Worm (Caenorhabditis elegans) whole organism, midembryonic: Measurements from ENCODE around the gene abch-1.

ENCODE experiments used
- T22C8.4 ChIP-seq: fragments of 200-800 bp; sonication (Bioruptor generic); IDR thresholded peaks from 2 replicates; pipeline ENCODE4 v1.3.6; 2022; ENCODE audit warnings: missing genetic modification characterization, missing compliant biosample characterization
- cog-1 ChIP-seq: sonication (generic microtip); optimal IDR thresholded peaks from 2 replicates; lab custom pipeline; 2016; ENCODE audit warnings: missing genetic modification characterization, missing compliant biosample characterization
- flt-1 ChIP-seq: fragments of 200-800 bp; sonication (Bioruptor generic); IDR thresholded peaks from 2 replicates; pipeline ENCODE4 v1.3.6; 2022; ENCODE audit warnings: missing genetic modification characterization, missing compliant biosample characterization
- klf-2 ChIP-seq: fragments of 200-800 bp; sonication (Bioruptor generic); conservative IDR thresholded peaks from 2 replicates; pipeline ENCODE4 v1.3.6; 2022; ENCODE audit warnings: missing genetic modification reagents, missing genetic modification characterization, missing compliant biosample characterization
- med-1 ChIP-seq: sonication (generic microtip); optimal IDR thresholded peaks from 2 replicates; lab custom pipeline; 2017; ENCODE audit warnings: missing genetic modification characterization, mild to moderate bottlenecking, missing compliant biosample characterization, antibody characterized with exemption, missing genetic modification reagents; ENCODE audit not compliant: insufficient read depth
- ref-1 ChIP-seq: fragments of 200-800 bp; sonication (Bioruptor generic); conservative IDR thresholded peaks from 2 replicates; pipeline ENCODE4 v1.3.6; 2022; ENCODE audit warnings: missing genetic modification reagents, missing genetic modification characterization, missing compliant biosample characterization
- tab-1 ChIP-seq: fragments of 200-800 bp; sonication (Bioruptor generic); IDR thresholded peaks from 2 replicates; pipeline ENCODE4 v1.3.6; 2022; ENCODE audit warnings: missing genetic modification characterization, missing compliant biosample characterization
- ztf-23 ChIP-seq: fragments of 200-800 bp; sonication (Bioruptor generic); IDR thresholded peaks from 2 replicates; pipeline ENCODE4 v1.3.6; 2022; ENCODE audit warnings: missing genetic modification reagents, missing genetic modification characterization, missing compliant biosample characterization
- ztf-29 ChIP-seq: fragments of 200-800 bp; sonication (Bioruptor generic); IDR thresholded peaks from 2 replicates; pipeline ENCODE4 v1.3.6; 2022; ENCODE audit warnings: missing genetic modification reagents, missing genetic modification characterization, missing compliant biosample characterization

The abch-1 gene

DNA sequence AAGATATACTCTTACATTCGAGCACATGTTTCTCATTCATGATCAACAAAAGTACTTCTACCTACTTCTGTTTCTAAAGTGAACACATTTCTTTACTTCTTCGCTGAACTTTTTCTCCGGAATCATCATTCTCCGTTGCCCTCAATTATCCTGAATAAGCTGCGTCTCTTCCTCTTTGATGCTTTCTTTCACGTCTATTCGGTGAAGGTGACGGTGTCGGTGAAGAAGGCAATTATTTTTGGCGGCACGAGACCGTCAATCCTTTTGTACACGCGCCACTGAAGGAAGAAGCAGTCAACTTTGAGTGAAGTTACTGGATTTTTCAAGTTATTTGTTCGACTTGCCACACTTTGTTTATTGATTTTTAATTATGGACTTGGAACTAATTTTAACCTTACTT lies at the start of gene abch-1:
abch-1 (minus strand) TSS at position 101 of the 400 bp plus-strand sequence.
- TF ChIP-seq cog-1 (tag; lab: Kevin White, UChicago) (no peak), ztf-29 (GFP tag; lab: Robert Waterston, UW) (no peak)

DNA sequence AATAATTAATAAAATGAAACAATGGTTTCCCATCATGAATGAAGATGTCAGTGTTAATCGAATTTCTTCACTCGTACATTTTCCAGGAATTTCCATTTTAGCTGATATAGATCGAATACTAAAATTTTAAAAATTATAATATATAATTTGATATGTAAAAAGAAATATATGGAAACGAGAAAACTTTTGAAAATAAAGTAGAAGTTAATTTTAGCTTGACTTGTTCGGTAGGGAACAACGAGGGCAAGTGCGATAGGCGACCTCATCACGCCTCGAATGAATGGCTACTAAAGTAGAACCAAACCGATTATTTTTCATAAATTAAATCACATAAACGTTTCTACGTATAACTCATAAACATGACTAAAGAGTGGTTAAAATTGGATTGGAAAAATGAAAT lies 47.0 kb upstream of the abch-1 start, which contains the start of gene sra-31:
sra-31 (minus strand) TSS at position 101 of the 400 bp plus-strand sequence.
- no peak for TF ChIP-seq cog-1 (tag; lab: Kevin White, UChicago)
- no peak for TF ChIP-seq tab-1 (GFP tag; lab: Robert Waterston, UW)
- no peak for TF ChIP-seq klf-2
- TF ChIP-seq T22C8.4 (GFP tag; lab: Robert Waterston, UW): no peak
- no peak for TF ChIP-seq ref-1 (GFP tag; lab: Robert Waterston, UW)
- no peak for TF ChIP-seq ztf-29 (GFP tag; lab: Robert Waterston, UW)
- no peak for TF ChIP-seq ztf-23 (GFP tag; lab: Robert Waterston, UW)
- no peak for TF ChIP-seq med-1 (GFP tag; lab: Kevin White, UChicago)
- TF ChIP-seq flt-1: no peak

DNA sequence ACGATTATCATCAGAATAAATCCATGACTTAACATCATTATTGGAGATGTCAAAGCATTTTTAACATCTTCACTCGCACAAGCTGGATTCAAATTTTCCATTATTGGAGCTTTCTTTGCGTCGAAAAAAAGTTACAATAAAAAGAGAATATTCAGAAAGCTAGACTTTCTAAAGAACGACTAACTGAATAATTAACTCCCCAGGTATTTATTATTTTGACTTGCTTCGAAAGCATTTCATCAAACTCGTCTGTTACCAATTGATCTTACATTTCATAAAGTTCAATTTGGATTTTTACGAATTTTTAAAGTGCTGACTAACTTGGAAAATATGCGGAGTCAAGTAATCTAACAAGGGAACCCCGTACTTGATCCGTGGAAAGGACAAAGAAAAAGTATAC lies 44.2 kb upstream of the abch-1 start, which contains the start of gene sra-29:
sra-29 (minus strand) TSS at position 101 of the 400 bp plus-strand sequence.
- TF ChIP-seq tab-1 (GFP tag; lab: Robert Waterston, UW) (no peak), klf-2 (no peak), flt-1 (no peak), med-1 (GFP tag; lab: Kevin White, UChicago) (no peak), ztf-23 (GFP tag; lab: Robert Waterston, UW) (no peak), ref-1 (GFP tag; lab: Robert Waterston, UW) (no peak), ztf-29 (GFP tag; lab: Robert Waterston, UW) (no peak), T22C8.4 (GFP tag; lab: Robert Waterston, UW) (no peak), cog-1 (tag; lab: Kevin White, UChicago) (no peak)

DNA sequence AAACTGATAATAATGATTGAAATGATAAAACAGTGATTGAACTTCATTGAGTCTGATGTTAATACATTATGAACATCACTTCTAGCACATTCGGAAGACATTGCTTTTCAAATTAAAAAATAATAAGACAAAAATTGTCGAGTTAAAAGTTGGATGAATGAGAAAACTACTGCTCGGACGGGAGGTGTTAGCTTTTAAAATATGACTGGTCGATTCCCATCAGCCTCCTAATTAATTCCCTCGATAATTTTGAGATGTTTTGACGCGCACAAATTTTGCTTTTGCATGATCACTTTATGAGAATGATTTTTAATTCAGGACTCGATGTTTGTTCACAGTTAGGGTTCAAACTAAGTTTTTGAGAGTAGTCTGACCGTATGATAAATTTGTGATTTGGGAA lies 42.2 kb upstream of the abch-1 start, which contains the start of gene sra-28:
sra-28 (minus strand) TSS at position 101 of the 400 bp plus-strand sequence.
- TF ChIP-seq cog-1 (tag; lab: Kevin White, UChicago) (no peak), T22C8.4 (GFP tag; lab: Robert Waterston, UW) (no peak), tab-1 (GFP tag; lab: Robert Waterston, UW) (no peak), ztf-23 (GFP tag; lab: Robert Waterston, UW) (no peak), klf-2 (no peak), flt-1 (no peak), ref-1 (GFP tag; lab: Robert Waterston, UW) (no peak), med-1 (GFP tag; lab: Kevin White, UChicago) (no peak), ztf-29 (GFP tag; lab: Robert Waterston, UW) (no peak)

DNA sequence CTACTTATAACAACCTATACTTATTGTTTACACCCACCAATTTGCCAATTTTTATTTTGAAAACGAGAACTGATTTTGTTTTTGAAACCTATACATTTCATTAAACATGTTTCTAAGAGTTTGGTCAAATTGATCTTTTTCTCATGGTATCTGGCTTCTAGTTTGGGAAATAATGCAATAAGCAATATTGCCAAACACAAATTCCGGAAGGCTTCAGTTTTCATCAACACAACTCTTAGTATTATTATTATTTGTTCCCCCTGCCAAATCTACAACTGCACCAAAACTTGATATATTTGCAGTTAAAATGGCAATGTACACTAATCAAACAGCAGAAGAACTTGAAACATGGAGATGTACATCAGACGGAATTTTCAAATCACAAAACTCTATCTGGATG lies 37.3 kb upstream of the abch-1 start, which contains the start of gene sra-27:
sra-27 (plus strand) TSS at position 301 of the 400 bp plus-strand sequence.
- TF ChIP-seq med-1 (GFP tag; lab: Kevin White, UChicago): no peak
- TF ChIP-seq ztf-23 (GFP tag; lab: Robert Waterston, UW): no peak
- TF ChIP-seq ref-1 (GFP tag; lab: Robert Waterston, UW): no peak
- no peak for TF ChIP-seq T22C8.4 (GFP tag; lab: Robert Waterston, UW)
- no peak for TF ChIP-seq klf-2
- TF ChIP-seq flt-1: no peak
- no peak for TF ChIP-seq ztf-29 (GFP tag; lab: Robert Waterston, UW)
- no peak for TF ChIP-seq tab-1 (GFP tag; lab: Robert Waterston, UW)
- TF ChIP-seq cog-1 (tag; lab: Kevin White, UChicago): no peak

DNA sequence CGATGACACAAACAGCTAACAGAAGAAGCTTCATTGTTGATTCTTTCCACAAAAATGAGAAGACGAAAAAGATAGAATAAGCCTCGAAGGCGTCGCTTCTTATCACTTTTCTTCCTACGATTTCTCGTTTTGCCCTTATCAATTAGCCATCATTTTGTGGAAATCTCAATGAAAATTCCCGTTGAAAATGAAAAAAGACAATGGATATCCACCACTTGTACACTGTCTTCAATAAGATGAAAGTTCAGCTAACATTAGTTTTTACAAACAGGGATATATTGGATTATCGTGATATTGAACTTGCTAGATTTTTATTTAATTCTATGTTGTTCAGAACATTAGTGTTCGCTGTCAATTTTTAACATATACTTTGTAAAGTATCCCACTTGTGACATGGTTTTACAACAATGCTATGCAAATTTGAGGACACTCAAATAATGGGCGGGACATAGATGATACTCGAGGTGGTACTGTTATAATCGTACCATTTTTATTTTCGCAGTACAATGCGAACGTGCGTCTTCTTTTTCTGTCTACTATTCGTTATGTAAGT lies 35.3 kb upstream of the abch-1 start, which contains the start of the genes F18C5.5 and F18C5.9:
F18C5.5 (minus strand) TSS at position 101 of the 553 bp plus-strand sequence.
F18C5.9 (plus strand) TSS at position 503 of the 553 bp plus-strand sequence.
- no peak for TF ChIP-seq klf-2
- TF ChIP-seq cog-1 (tag; lab: Kevin White, UChicago): no peak
- TF ChIP-seq tab-1 (GFP tag; lab: Robert Waterston, UW): no peak
- no peak for TF ChIP-seq flt-1
- TF ChIP-seq T22C8.4 (GFP tag; lab: Robert Waterston, UW): no peak
- TF ChIP-seq ztf-23 (GFP tag; lab: Robert Waterston, UW): no peak
- TF ChIP-seq ref-1 (GFP tag; lab: Robert Waterston, UW): no peak
- no peak for TF ChIP-seq med-1 (GFP tag; lab: Kevin White, UChicago)
- TF ChIP-seq ztf-29 (GFP tag; lab: Robert Waterston, UW): no peak

DNA sequence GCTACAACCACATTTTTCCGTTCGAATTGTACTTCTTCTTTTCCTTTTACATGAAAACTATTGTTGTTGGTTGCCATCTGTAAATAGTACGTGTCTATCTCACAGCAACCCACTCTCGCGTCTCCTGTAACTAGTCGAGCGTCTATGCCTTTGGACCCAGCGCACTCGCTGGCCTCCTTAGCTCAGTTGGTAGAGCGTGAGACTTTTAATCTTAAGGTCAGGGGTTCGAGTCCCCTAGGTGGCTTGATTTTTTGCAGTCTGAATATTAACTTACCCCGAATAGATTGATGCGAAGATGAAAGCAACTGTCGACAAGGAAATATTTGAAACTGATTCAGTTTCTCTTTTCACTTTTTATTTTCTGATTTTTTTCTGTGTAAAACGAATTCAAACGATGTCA lies 33.6 kb upstream of the abch-1 start, which contains the start of gene mpz-3:
mpz-3 (minus strand) TSS at position 320 of the 400 bp plus-strand sequence.
- TF ChIP-seq ztf-23 (GFP tag; lab: Robert Waterston, UW) (peak; percentile 80; the same call in 1 of the 2 replicates), cog-1 (tag; lab: Kevin White, UChicago) (no peak), klf-2 (no peak; the same call in none of the 2 replicates), flt-1 (peak; percentile 86), tab-1 (GFP tag; lab: Robert Waterston, UW) (peak; percentile 82; the same call in 1 of the 2 replicates), ztf-29 (GFP tag; lab: Robert Waterston, UW) (peak; percentile 56; the same call in 1 of the 2 replicates), T22C8.4 (GFP tag; lab: Robert Waterston, UW) (peak; percentile 67; the same call in 1 of the 2 replicates), ref-1 (GFP tag; lab: Robert Waterston, UW) (peak; percentile 61), med-1 (GFP tag; lab: Kevin White, UChicago) (peak; percentile 66)

DNA sequence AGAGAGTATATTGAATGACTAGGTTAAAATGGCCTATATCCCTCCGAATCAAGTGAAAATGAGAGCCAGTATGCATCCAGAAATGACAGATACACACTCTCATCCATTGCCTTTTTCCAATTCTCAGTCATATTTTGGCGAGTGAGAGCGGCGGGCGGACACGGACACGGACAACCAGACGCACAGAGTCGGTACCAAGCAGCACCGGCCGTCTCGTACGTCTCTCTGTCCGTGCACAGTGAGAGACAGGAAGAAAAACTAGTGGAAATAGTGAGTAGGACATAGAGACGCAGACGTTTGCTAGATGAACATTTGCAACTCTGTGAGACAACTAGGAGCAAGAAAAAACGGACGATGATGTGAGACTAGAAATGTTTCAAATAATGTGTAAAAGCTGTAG lies 31.8 kb upstream of the abch-1 start:
- peak; percentile 13 for TF ChIP-seq cog-1 (tag; lab: Kevin White, UChicago)
- TF ChIP-seq klf-2: no peak

DNA sequence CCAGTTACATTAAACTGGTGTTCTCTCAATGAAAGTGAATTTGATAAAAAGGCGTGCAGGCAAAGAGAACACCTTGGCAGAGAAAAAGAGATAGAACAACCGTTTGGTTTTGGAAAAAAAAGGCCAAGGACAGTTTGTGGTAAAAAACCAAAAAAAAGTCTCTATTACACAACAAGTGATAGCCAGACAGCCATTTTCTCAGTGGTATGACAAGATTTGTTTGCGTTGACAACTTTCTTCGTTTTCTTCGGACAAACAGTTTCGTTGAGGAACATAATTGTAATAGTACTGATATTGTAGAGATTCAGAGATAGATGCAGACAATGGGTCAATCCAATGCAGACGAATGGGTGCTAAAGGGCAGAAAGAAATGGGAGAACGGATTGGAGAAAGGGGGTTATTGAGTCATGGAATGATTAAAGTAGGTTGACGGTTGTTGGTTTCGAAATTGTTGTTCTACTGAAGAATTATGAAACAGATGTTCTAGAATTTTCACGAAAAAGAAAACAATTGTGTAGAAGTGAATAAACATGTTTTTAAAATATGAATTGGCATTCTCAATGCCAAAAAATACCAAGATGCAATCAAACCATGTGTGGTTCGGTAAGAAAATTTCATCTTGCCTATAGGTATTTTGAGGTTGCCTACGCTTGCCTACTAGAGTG lies 30.9 kb upstream of the abch-1 start:
- TF ChIP-seq tab-1 (GFP tag; lab: Robert Waterston, UW) (no peak), ztf-23 (GFP tag; lab: Robert Waterston, UW) (0 out of 2 replicates have a peak, but pooled peaks have one; percentile 50)
